Worm (Caenorhabditis elegans) whole organism, midembryonic: ENCODE results near the gene K06A9.2.

ENCODE experiments used
- flt-1 ChIP-seq: fragments of 200-800 bp; sonication (Bioruptor generic); IDR thresholded peaks from 2 replicates; pipeline ENCODE4 v1.3.6; 2022; ENCODE audit warnings: missing genetic modification characterization, missing compliant biosample characterization
- tab-1 ChIP-seq: fragments of 200-800 bp; sonication (Bioruptor generic); IDR thresholded peaks from 2 replicates; pipeline ENCODE4 v1.3.6; 2022; ENCODE audit warnings: missing genetic modification characterization, missing compliant biosample characterization

ce11 chrX:1543432-1543831 lies 7.3 kb downstream of the K06A9.2 start:
- TF ChIP-seq tab-1 (GFP tag; lab: Robert Waterston, UW) = no peak
- no peak for TF ChIP-seq flt-1
